Worm (Caenorhabditis elegans): ENCODE results near the gene C25D7.5.

- TF ChIP-seq mab-9 (GFP tag; IDR thresholded peaks at IDR 0.05) (no peak), nhr-237 (tag; optimal IDR thresholded peaks at IDR 0.05) (no peak), fos-1 (tag; optimal IDR thresholded peaks at IDR 0.05) (no peak), lin-13 (GFP tag; optimal IDR thresholded peaks at IDR 0.05) (no peak), ztf-11 (tag; optimal IDR thresholded peaks at IDR 0.05) (no peak), lsy-2 (tag; optimal IDR thresholded peaks at IDR 0.05) (no peak), aly-2 (tag; optimal IDR thresholded peaks at IDR 0.05) (no peak), unc-130 (tag; optimal IDR thresholded peaks at IDR 0.05) (no peak), jun-1 (tag; optimal IDR thresholded peaks at IDR 0.05) (no peak), ceh-82 (tag; optimal IDR thresholded peaks at IDR 0.05) (no peak)
Observed at ce11 chrV:15048107-15048506, 4.3 kb upstream of the C25D7.5 start, which contains the start of gene sdc-3.

Measured in whole organism, L1 larva.